Worm (Caenorhabditis elegans) whole organism, early embryonic: ENCODE measurements around the gene baz-2.

ENCODE experiments used
- ama-1 ChIP-seq: fragments of 150-350 bp; optimal IDR thresholded peaks from 2 replicates; lab custom pipeline; 2014
- ceh-13 ChIP-seq: fragments of 200-800 bp; sonication (Bioruptor generic); optimal IDR thresholded peaks from 2 replicates; lab custom pipeline; 2018; ENCODE audit warnings: mild to moderate bottlenecking, missing genetic modification characterization, missing compliant biosample characterization
- ets-7 ChIP-seq: sonication (generic microtip); optimal IDR thresholded peaks from 2 replicates; lab custom pipeline; 2016; ENCODE audit warnings: missing genotype, missing genetic modification characterization, missing compliant biosample characterization
- flt-1 ChIP-seq: fragments of 200-800 bp; sonication (Bioruptor generic); IDR thresholded peaks from 2 replicates; pipeline ENCODE4 v1.3.6; 2022; ENCODE audit warnings: missing genetic modification characterization, missing compliant biosample characterization
- pes-1 ChIP-seq: fragments of 200-800 bp; sonication (Bioruptor generic); IDR thresholded peaks from 2 replicates; pipeline ENCODE4 v1.3.6; 2022; ENCODE audit warnings: missing genetic modification reagents, missing genetic modification characterization, missing compliant biosample characterization
- tbx-11 ChIP-seq: fragments of 200-800 bp; sonication (Bioruptor generic); IDR thresholded peaks from 2 replicates; pipeline ENCODE4 v1.3.6; 2022; ENCODE audit warnings: missing genetic modification characterization, missing compliant biosample characterization
- tra-4 ChIP-seq: sonication (generic microtip); optimal IDR thresholded peaks from 2 replicates; lab custom pipeline; 2017; ENCODE audit warnings: missing genetic modification characterization, missing compliant biosample characterization

DNA sequence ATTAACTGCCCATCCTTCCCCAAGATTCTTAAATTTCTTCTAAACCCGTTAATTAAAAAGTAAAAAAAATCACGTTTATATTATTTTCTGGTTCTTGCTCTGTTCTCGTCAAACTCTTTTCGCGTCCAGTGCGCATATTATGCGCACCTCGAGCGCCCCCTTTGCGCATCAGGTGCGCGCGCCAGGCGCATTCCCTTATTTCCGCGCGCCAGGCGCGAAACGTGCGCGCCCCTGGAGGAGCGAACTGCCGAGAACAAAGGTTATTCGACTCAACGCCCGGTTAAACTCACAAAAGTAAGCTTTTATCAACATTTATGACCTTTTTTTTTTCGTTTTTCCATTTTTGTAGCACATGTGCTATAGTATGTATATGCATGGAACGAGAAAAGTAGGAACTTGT, 16.6 kb upstream of the baz-2 start:
- no peak for TF ChIP-seq ets-7 (tag; lab: Kevin White, UChicago)
- no peak for TF ChIP-seq tra-4 (tag; lab: Kevin White, UChicago)
- TF ChIP-seq flt-1 (GFP tag; lab: Robert Waterston, UW) = no peak
- no peak for TF ChIP-seq ama-1
- no peak for TF ChIP-seq pes-1 (GFP tag; lab: Robert Waterston, UW)
- TF ChIP-seq tbx-11 (GFP tag; lab: Robert Waterston, UW) = no peak
- TF ChIP-seq ceh-13 (GFP tag; lab: Kevin White, UChicago) = no peak
